Fruit fly (Drosophila melanogaster): ENCODE measurements around the gene Hmgcr.

DNA sequence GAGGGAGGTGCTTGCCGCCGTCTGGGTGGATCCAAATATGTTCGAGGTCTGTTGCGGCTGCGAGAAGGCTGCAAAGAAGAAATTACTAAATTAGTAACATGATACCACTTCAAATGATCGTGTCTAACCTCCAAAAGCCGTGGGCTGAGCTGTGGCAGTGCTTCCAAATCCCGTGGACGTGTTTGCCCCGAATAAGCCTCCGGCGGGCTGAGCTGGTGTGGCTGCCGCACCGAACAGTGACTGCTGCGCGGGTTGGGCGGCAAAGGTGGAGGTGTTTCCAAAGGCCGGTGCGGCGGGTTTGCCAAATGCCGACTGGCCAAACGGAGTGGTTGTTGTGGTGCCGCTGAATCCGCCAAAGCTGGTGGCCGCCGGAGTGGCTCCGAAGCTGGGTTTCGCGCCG is 47.6 kb downstream of the Hmgcr start:
- TF ChIP-seq CG11902 (GFP tag; optimal IDR thresholded peaks at IDR 0.05) (no peak), CG6276 (GFP tag; optimal IDR thresholded peaks at IDR 0.05) (no peak), CG8632 (GFP tag; optimal IDR thresholded peaks at IDR 0.05) (no peak), Sox14 (GFP tag; optimal IDR thresholded peaks at IDR 0.05) (no peak), Hr4 (GFP tag; optimal IDR thresholded peaks at IDR 0.05) (no peak), CG3032 (tag; optimal IDR thresholded peaks at IDR 0.05) (no peak), spab (GFP tag; optimal IDR thresholded peaks at IDR 0.05) (no peak), esn (GFP tag; optimal IDR thresholded peaks at IDR 0.05) (no peak), OdsH (GFP tag; optimal IDR thresholded peaks at IDR 0.05) (no peak), CG16779 (tag; optimal IDR thresholded peaks at IDR 0.05) (no peak)
